Worm (Caenorhabditis elegans) whole organism, L3 larva: ENCODE results near the gene K01D12.5.

Experiments
- ceh-82 ChIP-seq: fragments of 150-350 bp; optimal IDR thresholded peaks from 2 replicates; lab custom pipeline; 2014; ENCODE audit warnings: missing biosample characterization, missing genetic modification characterization
- nhr-76 ChIP-seq: fragments of 150-350 bp; sonication (generic microtip); optimal IDR thresholded peaks from 5 replicates; lab custom pipeline; 2014; ENCODE audit warnings: missing biosample characterization, missing genetic modification characterization

DNA sequence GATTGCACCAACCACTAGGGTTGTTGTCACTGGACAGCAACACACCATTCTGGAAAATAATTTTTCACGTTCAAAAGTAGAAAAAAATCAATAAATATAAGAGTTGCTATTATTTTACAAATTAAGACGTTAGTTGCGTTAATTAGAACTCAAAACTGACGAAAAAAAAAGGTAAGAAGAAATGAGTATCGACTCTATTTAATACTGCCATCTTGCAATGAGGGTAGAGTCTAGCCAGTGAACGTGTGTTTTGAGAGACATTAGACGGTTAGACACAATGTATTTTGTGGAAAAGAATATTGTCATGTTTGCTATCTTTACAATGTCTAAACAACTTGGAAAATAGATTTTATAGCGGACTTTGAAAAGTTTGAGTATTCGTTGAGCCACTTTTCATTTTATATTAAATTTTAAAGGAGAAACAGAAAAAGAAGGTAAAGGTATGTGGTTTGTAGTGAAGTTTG is 16.0 kb downstream of the K01D12.5 start, which contains the start of gene cdr-6:
- TF ChIP-seq nhr-76: no peak
- TF ChIP-seq ceh-82: no peak
